Fruit fly (Drosophila melanogaster) whole organism, embryonic: Measurements from ENCODE around the gene CG3902.

Experiments
- Atf3 ChIP-seq: fragments of 200-800 bp; sonication (Bioruptor generic); optimal IDR thresholded peaks from 3 replicates; lab custom pipeline; 2016; ENCODE audit warnings: missing biosample characterization, missing genetic modification characterization
- B-H1 ChIP-seq: fragments of 200-800 bp; sonication (Bioruptor generic); IDR thresholded peaks from 3 replicates; pipeline ENCODE4 v1.3.6; 2022; ENCODE audit warnings: missing biosample characterization, missing genetic modification characterization
- CG10274 ChIP-seq: fragments of 200-800 bp; sonication (Bioruptor generic); optimal IDR thresholded peaks from 3 replicates; lab custom pipeline; 2017; ENCODE audit warnings: missing biosample characterization, mild to moderate bottlenecking, missing genetic modification characterization
- CG10654 ChIP-seq: fragments of 200-800 bp; sonication (Bioruptor generic); optimal IDR thresholded peaks from 2 replicates; lab custom pipeline; 2016; ENCODE audit warnings: missing biosample characterization, missing genetic modification characterization
- CG11504 ChIP-seq: fragments of 200-800 bp; sonication (Bioruptor generic); optimal IDR thresholded peaks from 3 replicates; lab custom pipeline; 2019; ENCODE audit warnings: missing biosample characterization, mild to moderate bottlenecking, missing genetic modification characterization, moderate library complexity
- CG11695 ChIP-seq: fragments of 200-800 bp; sonication (Bioruptor generic); IDR thresholded peaks from 3 replicates; pipeline ENCODE4 v1.3.6; 2022; ENCODE audit warnings: missing biosample characterization, missing genetic modification characterization
- CG11723 ChIP-seq: fragments of 200-800 bp; sonication (Bioruptor generic); optimal IDR thresholded peaks from 2 replicates; lab custom pipeline; 2017; ENCODE audit warnings: missing biosample characterization, mild to moderate bottlenecking, missing genetic modification characterization
- CG15514 ChIP-seq: fragments of 200-800 bp; sonication (Bioruptor generic); optimal IDR thresholded peaks from 3 replicates; lab custom pipeline; 2017; ENCODE audit warnings: missing biosample characterization, missing genetic modification characterization, mild to moderate bottlenecking, moderate library complexity, missing genetic modification reagents
- CG1647 ChIP-seq: fragments of 200-800 bp; sonication (Bioruptor generic); optimal IDR thresholded peaks from 3 replicates; lab custom pipeline; 2016; ENCODE audit warnings: missing biosample characterization, missing genetic modification characterization
- CG34376 ChIP-seq: fragments of 200-800 bp; sonication (Bioruptor generic); optimal IDR thresholded peaks from 2 replicates; lab custom pipeline; 2018; ENCODE audit warnings: missing biosample characterization, mild to moderate bottlenecking, missing genetic modification characterization
- CG3726 ChIP-seq: fragments of 200-800 bp; sonication (Bioruptor generic); IDR thresholded peaks from 3 replicates; pipeline ENCODE4, ENCODE4 v1.3.6; 2022; ENCODE audit warnings: missing biosample characterization, missing genetic modification characterization
- CG4820 ChIP-seq: fragments of 200-800 bp; sonication (Bioruptor generic); optimal IDR thresholded peaks from 3 replicates; lab custom pipeline; 2016; ENCODE audit warnings: missing biosample characterization, missing genetic modification characterization
- CG6175 ChIP-seq: fragments of 200-800 bp; sonication (Bioruptor generic); IDR thresholded peaks from 3 replicates; pipeline ENCODE4 v1.3.6; 2022; ENCODE audit warnings: missing biosample characterization, missing genetic modification characterization
- CG6765 ChIP-seq: fragments of 200-800 bp; sonication (Bioruptor generic); optimal IDR thresholded peaks from 3 replicates; lab custom pipeline; 2017; ENCODE audit warnings: missing biosample characterization, mild to moderate bottlenecking, missing genetic modification characterization
- CG7271 ChIP-seq: fragments of 200-800 bp; sonication (Bioruptor generic); optimal IDR thresholded peaks from 2 replicates; lab custom pipeline; 2018; ENCODE audit warnings: missing biosample characterization, mild to moderate bottlenecking, missing genetic modification characterization, moderate library complexity
- CG7928 ChIP-seq: fragments of 200-800 bp; sonication (Bioruptor generic); optimal IDR thresholded peaks from 2 replicates; lab custom pipeline; 2017; ENCODE audit warnings: missing biosample characterization, mild to moderate bottlenecking, missing genetic modification characterization
- CG9727 ChIP-seq: fragments of 200-800 bp; sonication (Bioruptor generic); optimal IDR thresholded peaks from 3 replicates; lab custom pipeline; 2017; ENCODE audit warnings: missing biosample characterization, mild to moderate bottlenecking, missing genetic modification characterization
- Dbx ChIP-seq: fragments of 200-800 bp; sonication (Bioruptor generic); IDR thresholded peaks from 3 replicates; pipeline ENCODE4 v1.3.6; 2022; ENCODE audit warnings: missing biosample characterization, missing genetic modification characterization
- Fer2 ChIP-seq: fragments of 200-800 bp; sonication (Bioruptor generic); optimal IDR thresholded peaks from 2 replicates; lab custom pipeline; 2018; ENCODE audit warnings: missing biosample characterization, mild to moderate bottlenecking, missing genetic modification characterization, moderate library complexity
- Hr51 ChIP-seq, 2 experiments: fragments of 200-800 bp; sonication (Bioruptor generic); optimal IDR thresholded peaks; 2 replicates in 1 of 2; 3 replicates in 1 of 2; lab custom pipeline; 2016 to 2018; ENCODE audit warnings: missing biosample characterization in 2 of 2, missing genetic modification characterization in 2 of 2, mild to moderate bottlenecking in 1 of 2, moderate library complexity in 1 of 2
- MTF-1 ChIP-seq: fragments of 200-800 bp; sonication (Bioruptor generic); optimal IDR thresholded peaks from 2 replicates; lab custom pipeline; 2018; ENCODE audit warnings: missing biosample characterization, mild to moderate bottlenecking, missing genetic modification characterization, borderline replicate concordance
- Nf-YC ChIP-seq: fragments of 200-800 bp; optimal IDR thresholded peaks from 3 replicates; lab custom pipeline; 2019; ENCODE audit warnings: missing biosample characterization, mild to moderate bottlenecking, missing genetic modification characterization, moderate library complexity
- NfI ChIP-seq: fragments of 200-800 bp; sonication (Bioruptor generic); optimal IDR thresholded peaks from 3 replicates; lab custom pipeline; 2018; ENCODE audit warnings: missing biosample characterization, mild to moderate bottlenecking, missing genetic modification characterization, moderate library complexity
- Opbp ChIP-seq: fragments of 200-800 bp; sonication (Bioruptor generic); IDR thresholded peaks from 3 replicates; pipeline ENCODE4 v1.3.6; 2022; ENCODE audit warnings: missing biosample characterization, missing genetic modification characterization; ENCODE audit not compliant: partially characterized antibody
- Scr ChIP-seq: fragments of 200-800 bp; sonication (Bioruptor generic); IDR thresholded peaks from 2 replicates; pipeline ENCODE4 v1.3.6; 2022; ENCODE audit warnings: missing biosample characterization, missing genetic modification characterization; ENCODE audit not compliant: partially characterized antibody
- Usf ChIP-seq: fragments of 200-800 bp; sonication (Bioruptor generic); optimal IDR thresholded peaks from 2 replicates; lab custom pipeline; 2017; ENCODE audit warnings: missing genotype, missing biosample characterization, missing genetic modification characterization
- ato ChIP-seq: fragments of 200-800 bp; sonication (Bioruptor generic); IDR thresholded peaks from 2 replicates; pipeline ENCODE4 v1.3.6; 2022; ENCODE audit warnings: missing biosample characterization, missing genetic modification characterization; ENCODE audit not compliant: partially characterized antibody
- caup ChIP-seq: fragments of 200-800 bp; sonication (Bioruptor generic); optimal IDR thresholded peaks from 3 replicates; lab custom pipeline; 2017; ENCODE audit warnings: missing biosample characterization, mild to moderate bottlenecking, missing genetic modification characterization, moderate library complexity; ENCODE audit not compliant: severe bottlenecking
- crp ChIP-seq, 2 experiments: fragments of 200-800 bp; sonication (Bioruptor generic); optimal IDR thresholded peaks; 2 replicates in 1 of 2; 3 replicates in 1 of 2; lab custom pipeline; 2017; ENCODE audit warnings: missing biosample characterization in 2 of 2, missing genetic modification characterization in 2 of 2, mild to moderate bottlenecking in 1 of 2, moderate library complexity in 1 of 2
- danr ChIP-seq: fragments of 200-800 bp; sonication (Bioruptor generic); IDR thresholded peaks from 2 replicates; pipeline ENCODE4 v1.3.6; 2022; ENCODE audit warnings: missing biosample characterization, missing genetic modification characterization
- dpn ChIP-seq, 2 experiments: fragments of 200-800 bp; sonication (Bioruptor generic); optimal IDR thresholded peaks; 3 replicates each; lab custom pipeline; 2016; ENCODE audit warnings: missing biosample characterization in 2 of 2, missing genetic modification characterization in 2 of 2
- en ChIP-seq: fragments of 200-800 bp; sonication (Bioruptor generic); optimal IDR thresholded peaks from 2 replicates; lab custom pipeline; 2016; ENCODE audit warnings: missing biosample characterization, missing genetic modification characterization
- esg ChIP-seq: fragments of 200-800 bp; sonication (Bioruptor generic); conservative IDR thresholded peaks from 2 replicates; pipeline ENCODE4 v1.3.6; 2022; ENCODE audit warnings: missing biosample characterization, missing genetic modification characterization
- fd64A ChIP-seq: fragments of 200-800 bp; sonication (Bioruptor generic); optimal IDR thresholded peaks from 3 replicates; lab custom pipeline; 2018; ENCODE audit warnings: missing biosample characterization, mild to moderate bottlenecking, missing genetic modification characterization
- ftz-f1 ChIP-seq: fragments of 200-800 bp; sonication (Bioruptor generic); optimal IDR thresholded peaks from 2 replicates; lab custom pipeline; 2016; ENCODE audit warnings: missing biosample characterization, missing genetic modification characterization
- hkb ChIP-seq, 2 experiments: fragments of 200-800 bp in 1 of 2; fragments of >200 bp in 1 of 2; sonication (Bioruptor generic) in 1 of 2; IDR thresholded peaks in 1 of 2; optimal IDR thresholded peaks in 1 of 2; 2 replicates each; pipeline versions ENCODE4 v1.3.6 to Lab custom; 2017 to 2022; ENCODE audit warnings: missing biosample characterization in 1 of 2, missing genetic modification characterization in 1 of 2
- hth ChIP-seq: fragments of >200 bp; optimal IDR thresholded peaks from 2 replicates; lab custom pipeline; 2017; ENCODE audit warnings: inconsistent platforms
- jigr1 ChIP-seq: fragments of 200-800 bp; sonication (Bioruptor generic); IDR thresholded peaks from 3 replicates; pipeline ENCODE4 v1.3.6; 2022; ENCODE audit warnings: missing biosample characterization, missing genetic modification characterization
- kah ChIP-seq: fragments of 200-800 bp; sonication (Bioruptor generic); optimal IDR thresholded peaks from 2 replicates; lab custom pipeline; 2018; ENCODE audit warnings: missing biosample characterization, mild to moderate bottlenecking, missing genetic modification characterization
- lmd ChIP-seq: fragments of 200-800 bp; sonication (Bioruptor generic); IDR thresholded peaks from 2 replicates; pipeline ENCODE4 v1.3.6; 2022; ENCODE audit warnings: missing biosample characterization, missing genetic modification characterization
- lola ChIP-seq, 3 experiments: fragments of >200 bp in 2 of 3; fragments of 200-800 bp in 1 of 3; sonication (Bioruptor generic) in 1 of 3; optimal IDR thresholded peaks; 2 replicates each; lab custom pipeline; 2017 to 2019; ENCODE audit warnings: missing biosample characterization in 3 of 3, missing genetic modification characterization in 3 of 3, mild to moderate bottlenecking in 1 of 3, moderate library complexity in 1 of 3
- otp ChIP-seq: fragments of 200-800 bp; sonication (Bioruptor generic); IDR thresholded peaks from 3 replicates; pipeline ENCODE4, ENCODE4 v1.3.6; 2022; ENCODE audit warnings: missing biosample characterization, missing genetic modification characterization
- phol ChIP-seq: fragments of 200-800 bp; sonication (Bioruptor generic); optimal IDR thresholded peaks from 3 replicates; lab custom pipeline; 2018; ENCODE audit warnings: missing biosample characterization, mild to moderate bottlenecking, missing genetic modification characterization, moderate library complexity
- slou ChIP-seq: fragments of 200-800 bp; sonication (Bioruptor generic); optimal IDR thresholded peaks from 3 replicates; lab custom pipeline; 2016; ENCODE audit warnings: missing biosample characterization, missing genetic modification characterization
- tgo ChIP-seq: fragments of 200-800 bp; sonication (Bioruptor generic); IDR thresholded peaks from 3 replicates; pipeline ENCODE4 v1.3.6; 2022; ENCODE audit warnings: missing biosample characterization, missing genetic modification characterization
- vnd ChIP-seq: fragments of 200-800 bp; sonication (Bioruptor generic); IDR thresholded peaks from 3 replicates; pipeline ENCODE4 v1.3.6; 2022; ENCODE audit warnings: missing biosample characterization, missing genetic modification characterization; ENCODE audit not compliant: partially characterized antibody

CG3902 gene

DNA sequence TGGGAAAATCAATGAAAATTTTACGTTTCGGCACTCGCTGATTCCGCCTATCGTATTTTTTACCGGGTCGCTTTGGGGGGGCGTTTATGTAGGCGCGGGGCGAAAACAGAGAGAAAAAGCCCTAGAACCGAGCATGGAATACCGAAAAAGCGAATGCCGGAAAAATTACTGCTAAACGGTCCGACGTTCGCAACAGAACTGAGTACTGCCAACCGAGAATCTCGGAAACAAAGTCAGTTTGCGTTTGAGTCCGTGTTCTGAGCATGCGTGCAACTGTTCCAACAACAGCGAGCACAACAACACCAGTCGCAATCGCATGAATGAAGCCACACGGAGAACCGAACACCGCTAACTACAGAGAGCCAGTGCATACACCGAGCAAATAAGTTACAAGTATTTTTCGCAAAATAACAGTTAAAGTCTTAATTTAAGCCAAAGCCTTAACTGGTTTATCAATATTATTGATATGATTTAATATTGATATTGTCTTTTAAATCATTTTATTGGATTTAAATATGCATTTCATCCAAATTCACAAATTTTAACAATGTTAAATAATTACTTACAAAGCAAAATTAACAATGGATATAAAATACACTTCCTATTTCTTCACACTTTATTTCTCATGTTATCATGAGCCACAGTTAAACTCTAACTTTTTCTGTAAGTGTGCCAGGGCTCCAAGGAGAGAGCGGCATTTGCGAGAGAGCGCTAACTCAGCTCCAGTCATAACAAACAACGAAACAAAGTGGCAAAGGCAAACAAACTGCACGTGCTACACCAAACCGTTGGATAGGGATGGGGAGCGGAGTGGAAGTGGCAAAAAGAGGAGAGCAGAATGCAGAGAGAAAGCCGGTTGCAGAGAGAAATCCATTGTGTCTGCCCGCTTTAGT, 7.6 kb downstream of the CG3902 start, which contains the start of gene CG3961 (continued):
- TF ChIP-seq CG11695 (GFP tag; lab: Robert Waterston, UW) (peak; percentile 97), Hr51 (GFP tag; optimal IDR thresholded peaks at IDR 0.05; lab: Kevin White, UChicago) (peak; percentile 91 to 99), caup (peak; percentile 94), hth (lab: Kevin White, UChicago) (no peak), lola (GFP tag; optimal IDR thresholded peaks at IDR 0.05; lab: Kevin White, UChicago) (peak in 1 of 3 experiments; percentile 100), jigr1 (GFP tag; lab: Robert Waterston, UW) (peak; percentile 94), Nf-YC (tag; lab: Kevin White, UChicago) (peak; percentile 89), Scr (GFP tag; lab: Robert Waterston, UW) (no peak), Fer2 (tag; lab: Kevin White, UChicago) (peak; percentile 85), tgo (GFP tag; lab: Robert Waterston, UW) (peak; percentile 95), CG34376 (peak; percentile 84), CG9727 (GFP tag; lab: Kevin White, UChicago) (peak; percentile 100), fd64A (GFP tag; lab: Kevin White, UChicago) (peak; percentile 90), vnd (GFP tag; lab: Robert Waterston, UW) (no peak), slou (GFP tag; lab: Kevin White, UChicago) (peak; percentile 91), kah (GFP tag; lab: Kevin White, UChicago) (peak; percentile 94), Usf (GFP tag; lab: Kevin White, UChicago) (peak; percentile 91), Dbx (peak; percentile 80), dpn (GFP tag; optimal IDR thresholded peaks at IDR 0.05; lab: Kevin White, UChicago) (peak; percentile 88 to 97), en (GFP tag; lab: Kevin White, UChicago) (peak; percentile 34), ftz-f1 (GFP tag; lab: Kevin White, UChicago) (no peak), CG7271 (tag; lab: Kevin White, UChicago) (peak; percentile 57), danr (GFP tag; lab: Robert Waterston, UW) (peak; percentile 90), lmd (peak; percentile 94), CG11504 (peak; percentile 98), hkb (optimal IDR thresholded peaks at IDR 0.05; lab: Kevin White, UChicago) (no peak), hkb (GFP tag; IDR thresholded peaks at IDR 0.05; lab: Robert Waterston, UW) (peak; percentile 94), CG11723 (peak; percentile 97), Opbp (no peak), NfI (GFP tag; lab: Kevin White, UChicago) (peak; percentile 95), CG6175 (no peak), CG6765 (peak; percentile 92), CG15514 (GFP tag; lab: Kevin White, UChicago) (peak; percentile 81), B-H1 (GFP tag; lab: Robert Waterston, UW) (peak; percentile 83; the same call in 2 of the 3 replicates), phol (tag; lab: Kevin White, UChicago) (peak; percentile 99), MTF-1 (GFP tag; lab: Kevin White, UChicago) (peak; percentile 78), otp (0 out of 3 replicates have a peak, but pooled peaks have one; percentile 63), CG3726 (GFP tag; lab: Robert Waterston, UW) (peak; percentile 90; the same call in 1 of the 3 replicates), CG1647 (GFP tag; lab: Kevin White, UChicago) (peak; percentile 69), CG10654 (GFP tag; lab: Kevin White, UChicago) (peak; percentile 95), crp (GFP tag; optimal IDR thresholded peaks at IDR 0.05; lab: Kevin White, UChicago) (peak in 1 of 2 experiments; percentile 72), Atf3 (GFP tag; lab: Kevin White, UChicago) (peak; percentile 88), esg (peak; percentile 94), ato (GFP tag; lab: Robert Waterston, UW) (no peak; the same call in 1 of the 2 replicates), CG10274 (peak; percentile 83), CG7928 (GFP tag; lab: Kevin White, UChicago) (peak; percentile 73), CG4820 (GFP tag; lab: Kevin White, UChicago) (peak; percentile 98)
